Fruit fly (Drosophila melanogaster) whole organism, embryonic: ENCODE measurements around the gene Cdk7.

Experiments used
- BEAF-32 ChIP-seq: fragments of 200-800 bp; sonication (Bioruptor generic); optimal IDR thresholded peaks from 3 replicates; lab custom pipeline; 2017; ENCODE audit warnings: missing biosample characterization, missing genetic modification characterization, mild to moderate bottlenecking, moderate library complexity, missing genetic modification reagents
- CG10267 ChIP-seq: fragments of 200-800 bp; sonication (Bioruptor generic); optimal IDR thresholded peaks from 2 replicates; lab custom pipeline; 2018; ENCODE audit warnings: missing biosample characterization, mild to moderate bottlenecking, missing genetic modification characterization, moderate library complexity
- CG11456 ChIP-seq: fragments of 200-800 bp; sonication (Bioruptor generic); IDR thresholded peaks from 3 replicates; pipeline ENCODE4 v1.3.6; 2022; ENCODE audit warnings: missing biosample characterization, missing genetic modification characterization
- CG11504 ChIP-seq: fragments of 200-800 bp; sonication (Bioruptor generic); optimal IDR thresholded peaks from 3 replicates; lab custom pipeline; 2019; ENCODE audit warnings: missing biosample characterization, mild to moderate bottlenecking, missing genetic modification characterization, moderate library complexity
- CG15514 ChIP-seq: fragments of 200-800 bp; sonication (Bioruptor generic); optimal IDR thresholded peaks from 3 replicates; lab custom pipeline; 2017; ENCODE audit warnings: missing biosample characterization, missing genetic modification characterization, mild to moderate bottlenecking, moderate library complexity, missing genetic modification reagents
- CG16813 ChIP-seq: fragments of 200-800 bp; sonication (Bioruptor generic); IDR thresholded peaks from 3 replicates; pipeline ENCODE4 v1.3.6; 2022; ENCODE audit warnings: missing biosample characterization, missing genetic modification characterization; ENCODE audit not compliant: partially characterized antibody
- CG17328 ChIP-seq: fragments of 200-800 bp; sonication (Bioruptor generic); IDR thresholded peaks from 2 replicates; pipeline ENCODE4 v1.3.6; 2022; ENCODE audit warnings: missing biosample characterization, missing genetic modification characterization
- CG18011 ChIP-seq: fragments of 200-800 bp; sonication (Bioruptor generic); optimal IDR thresholded peaks from 2 replicates; lab custom pipeline; 2017; ENCODE audit warnings: missing biosample characterization, missing genetic modification characterization, mild to moderate bottlenecking, moderate library complexity, missing genotype
- CG30403 ChIP-seq: fragments of 200-800 bp; sonication (Bioruptor generic); optimal IDR thresholded peaks from 3 replicates; lab custom pipeline; 2016; ENCODE audit warnings: missing biosample characterization, missing genetic modification characterization
- CG3163 ChIP-seq: fragments of 200-800 bp; sonication (Bioruptor generic); optimal IDR thresholded peaks from 3 replicates; lab custom pipeline; 2016; ENCODE audit warnings: missing biosample characterization, missing genetic modification characterization
- CG32772 ChIP-seq: fragments of 200-800 bp; sonication (Bioruptor generic); IDR thresholded peaks from 2 replicates; pipeline ENCODE4 v1.3.6; 2022; ENCODE audit warnings: missing biosample characterization, missing genetic modification characterization
- CG3995 ChIP-seq: fragments of 200-800 bp; sonication (Bioruptor generic); optimal IDR thresholded peaks from 3 replicates; lab custom pipeline; 2016; ENCODE audit warnings: missing biosample characterization, missing genetic modification characterization
- CG6791 ChIP-seq: fragments of 200-800 bp; sonication (Bioruptor generic); IDR thresholded peaks from 3 replicates; pipeline ENCODE4 v1.3.6; 2022; ENCODE audit warnings: missing biosample characterization, missing genetic modification characterization; ENCODE audit not compliant: partially characterized antibody
- CG8089 ChIP-seq: fragments of 200-800 bp; sonication (Bioruptor generic); optimal IDR thresholded peaks from 3 replicates; lab custom pipeline; 2016; ENCODE audit warnings: missing biosample characterization, missing genetic modification characterization
- CG8359 ChIP-seq: fragments of 200-800 bp; sonication (Bioruptor generic); optimal IDR thresholded peaks from 2 replicates; lab custom pipeline; 2017; ENCODE audit warnings: missing biosample characterization, mild to moderate bottlenecking, missing genetic modification characterization, borderline replicate concordance
- CG9817 ChIP-seq: fragments of 200-800 bp; sonication (Bioruptor generic); optimal IDR thresholded peaks from 2 replicates; lab custom pipeline; 2018; ENCODE audit warnings: missing biosample characterization, mild to moderate bottlenecking, missing genetic modification characterization, moderate library complexity
- Chrac-16 ChIP-seq: fragments of 200-800 bp; sonication (Bioruptor generic); optimal IDR thresholded peaks from 3 replicates; lab custom pipeline; 2016; ENCODE audit warnings: missing biosample characterization, missing genetic modification characterization
- D19A ChIP-seq: fragments of 200-800 bp; optimal IDR thresholded peaks from 3 replicates; lab custom pipeline; 2019; ENCODE audit warnings: missing biosample characterization, mild to moderate bottlenecking, missing genetic modification characterization, moderate library complexity
- Dip3 ChIP-seq: fragments of 200-800 bp; sonication (Bioruptor generic); optimal IDR thresholded peaks from 3 replicates; lab custom pipeline; 2016; ENCODE audit warnings: missing biosample characterization, missing genetic modification characterization
- Doc3 ChIP-seq: fragments of 200-800 bp; sonication (Bioruptor generic); IDR thresholded peaks from 3 replicates; pipeline ENCODE4 v1.3.6; 2022; ENCODE audit warnings: missing biosample characterization, missing genetic modification characterization; ENCODE audit not compliant: partially characterized antibody
- HLH4C ChIP-seq: fragments of 200-800 bp; sonication (Bioruptor generic); IDR thresholded peaks from 3 replicates; pipeline ENCODE4 v1.3.6; 2022; ENCODE audit warnings: missing biosample characterization, missing genetic modification characterization; ENCODE audit not compliant: partially characterized antibody
- Lhr ChIP-seq: fragments of 200-800 bp; sonication (Bioruptor generic); optimal IDR thresholded peaks from 3 replicates; lab custom pipeline; 2017; ENCODE audit warnings: mild to moderate bottlenecking, missing biosample characterization, missing genetic modification reagents, missing genetic modification characterization
- Sry-β ChIP-seq: fragments of 200-800 bp; sonication (Bioruptor generic); optimal IDR thresholded peaks from 2 replicates; lab custom pipeline; 2018; ENCODE audit warnings: missing biosample characterization, mild to moderate bottlenecking, missing genetic modification characterization, moderate library complexity
- Sry-δ ChIP-seq: fragments of 200-800 bp; sonication (Bioruptor generic); optimal IDR thresholded peaks from 2 replicates; lab custom pipeline; 2016; ENCODE audit warnings: missing biosample characterization, missing genetic modification characterization
- Stat92E ChIP-seq, 3 experiments: fragments of >200 bp in 2 of 3; fragments of 200-800 bp in 1 of 3; sonication (Bioruptor generic) in 1 of 3; optimal IDR thresholded peaks; 2 replicates each; lab custom pipeline; 2017 to 2019; ENCODE audit warnings: missing biosample characterization in 3 of 3, missing genetic modification characterization in 3 of 3, mild to moderate bottlenecking in 1 of 3, moderate library complexity in 1 of 3
- Xbp1 ChIP-seq: fragments of 200-800 bp; sonication (Bioruptor generic); optimal IDR thresholded peaks from 3 replicates; lab custom pipeline; 2016; ENCODE audit warnings: missing biosample characterization, mild to moderate bottlenecking, missing genetic modification characterization
- amos ChIP-seq: fragments of 200-800 bp; sonication (Bioruptor generic); IDR thresholded peaks from 2 replicates; pipeline ENCODE4 v1.3.6; 2022; ENCODE audit warnings: missing biosample characterization, missing genetic modification characterization; ENCODE audit not compliant: partially characterized antibody
- chinmo ChIP-seq: fragments of 200-800 bp; sonication (Bioruptor generic); IDR thresholded peaks from 4 replicates; pipeline ENCODE4 v1.3.6; 2022; ENCODE audit warnings: missing biosample characterization, missing genetic modification characterization; ENCODE audit not compliant: partially characterized antibody
- corto ChIP-seq: fragments of 200-800 bp; sonication (Bioruptor generic); optimal IDR thresholded peaks from 2 replicates; lab custom pipeline; 2016; ENCODE audit warnings: missing biosample characterization, mild to moderate bottlenecking, missing genetic modification characterization, moderate library complexity
- crp ChIP-seq, 2 experiments: fragments of 200-800 bp; sonication (Bioruptor generic); optimal IDR thresholded peaks; 2 replicates in 1 of 2; 3 replicates in 1 of 2; lab custom pipeline; 2017; ENCODE audit warnings: missing biosample characterization in 2 of 2, missing genetic modification characterization in 2 of 2, mild to moderate bottlenecking in 1 of 2, moderate library complexity in 1 of 2
- dan ChIP-seq: fragments of 200-800 bp; sonication (Bioruptor generic); IDR thresholded peaks from 2 replicates; pipeline ENCODE4 v1.3.6; 2022; ENCODE audit warnings: missing biosample characterization, missing genetic modification characterization
- disco-r ChIP-seq: fragments of 200-800 bp; sonication (Bioruptor generic); optimal IDR thresholded peaks from 2 replicates; lab custom pipeline; 2016; ENCODE audit warnings: missing biosample characterization, missing genetic modification characterization
- dm ChIP-seq: fragments of 200-800 bp; sonication (Bioruptor generic); optimal IDR thresholded peaks from 3 replicates; lab custom pipeline; 2016; ENCODE audit warnings: missing biosample characterization, missing genetic modification characterization
- gfzf ChIP-seq: fragments of 200-800 bp; sonication (Bioruptor generic); optimal IDR thresholded peaks from 2 replicates; lab custom pipeline; 2016; ENCODE audit warnings: missing biosample characterization, mild to moderate bottlenecking, missing genetic modification characterization, moderate library complexity
- gro ChIP-seq: fragments of 200-800 bp; sonication (Bioruptor generic); optimal IDR thresholded peaks from 2 replicates; lab custom pipeline; 2016; ENCODE audit warnings: missing biosample characterization, missing genetic modification characterization
- insv ChIP-seq, 2 experiments: fragments of 200-800 bp; sonication (Bioruptor generic); optimal IDR thresholded peaks; 3 replicates each; lab custom pipeline; 2016 to 2018; ENCODE audit warnings: missing biosample characterization in 2 of 2, missing genetic modification characterization in 2 of 2
- lilli ChIP-seq: fragments of 200-800 bp; sonication (Bioruptor generic); optimal IDR thresholded peaks from 3 replicates; lab custom pipeline; 2016; ENCODE audit warnings: missing biosample characterization, missing genetic modification characterization
- lmd ChIP-seq: fragments of 200-800 bp; sonication (Bioruptor generic); IDR thresholded peaks from 2 replicates; pipeline ENCODE4 v1.3.6; 2022; ENCODE audit warnings: missing biosample characterization, missing genetic modification characterization
- nmo ChIP-seq: fragments of 200-800 bp; sonication (Bioruptor generic); optimal IDR thresholded peaks from 2 replicates; lab custom pipeline; 2018; ENCODE audit warnings: missing biosample characterization, mild to moderate bottlenecking, missing genetic modification characterization, moderate library complexity
- pzg ChIP-seq: fragments of 200-800 bp; sonication (Bioruptor generic); optimal IDR thresholded peaks from 3 replicates; lab custom pipeline; 2018; ENCODE audit warnings: missing biosample characterization, mild to moderate bottlenecking, missing genetic modification characterization, moderate library complexity
- row ChIP-seq: fragments of 200-800 bp; sonication (Bioruptor generic); IDR thresholded peaks from 3 replicates; pipeline ENCODE4 v1.3.6; 2022; ENCODE audit warnings: missing biosample characterization, missing genetic modification characterization
- sd ChIP-seq: fragments of 200-800 bp; sonication (Bioruptor generic); optimal IDR thresholded peaks from 3 replicates; lab custom pipeline; 2018; ENCODE audit warnings: missing biosample characterization, mild to moderate bottlenecking, missing genetic modification characterization, moderate library complexity
- stwl ChIP-seq: fragments of 200-800 bp; sonication (Bioruptor generic); optimal IDR thresholded peaks from 3 replicates; lab custom pipeline; 2018; ENCODE audit warnings: missing biosample characterization, mild to moderate bottlenecking, missing genetic modification characterization, moderate library complexity
- tin ChIP-seq: fragments of 200-800 bp; sonication (Bioruptor generic); optimal IDR thresholded peaks from 3 replicates; lab custom pipeline; 2016; ENCODE audit warnings: missing biosample characterization, missing genetic modification characterization
- vvl ChIP-seq: fragments of 200-800 bp; sonication (Bioruptor generic); IDR thresholded peaks from 2 replicates; pipeline ENCODE4 v1.3.6; 2022; ENCODE audit warnings: missing biosample characterization, missing genetic modification characterization
- zen ChIP-seq: fragments of 200-800 bp; sonication (Bioruptor generic); optimal IDR thresholded peaks from 3 replicates; lab custom pipeline; 2018; ENCODE audit warnings: missing biosample characterization, mild to moderate bottlenecking, missing genetic modification characterization, moderate library complexity
- zen2 ChIP-seq: fragments of 200-800 bp; sonication (Bioruptor generic); IDR thresholded peaks from 3 replicates; pipeline ENCODE4 v1.3.6; 2022; ENCODE audit warnings: missing biosample characterization, missing genetic modification characterization; ENCODE audit not compliant: partially characterized antibody

Gene Cdk7

dm6 chrX:5332259-5332862 is 23.6 kb upstream of the Cdk7 start, which contains the start of gene CanB (continued):
- TF ChIP-seq pzg (peak; percentile 29), CG8089 (GFP tag; lab: Kevin White, UChicago) (no peak), sd (tag; lab: Kevin White, UChicago) (peak; percentile 26), CG18011 (GFP tag; lab: Kevin White, UChicago) (no peak), CG32772 (GFP tag; lab: Robert Waterston, UW) (no peak), CG10267 (peak; percentile 20), CG6791 (GFP tag; lab: Robert Waterston, UW) (peak; percentile 74), corto (GFP tag; lab: Kevin White, UChicago) (no peak), CG11456 (GFP tag; lab: Robert Waterston, UW) (0 out of 3 replicates have a peak, but pooled peaks have one; percentile 64), CG30403 (peak; percentile 26), amos (GFP tag; lab: Robert Waterston, UW) (peak; percentile 73), stwl (peak; percentile 42), CG17328 (GFP tag; lab: Robert Waterston, UW) (0 out of 2 replicates have a peak, but pooled peaks have one; percentile 35), Stat92E (GFP tag; optimal IDR thresholded peaks at IDR 0.05; lab: Kevin White, UChicago) (no peak), row (GFP tag; lab: Robert Waterston, UW) (peak; percentile 78), lilli (GFP tag; lab: Kevin White, UChicago) (peak; percentile 16), CG9817 (tag; lab: Kevin White, UChicago) (peak; percentile 5), Doc3 (GFP tag; lab: Robert Waterston, UW) (peak; percentile 55; the same call in 2 of the 3 replicates), zen (tag; lab: Kevin White, UChicago) (peak; percentile 57), BEAF-32 (GFP tag; lab: Kevin White, UChicago) (peak; percentile 74), CG15514 (peak; percentile 34), Chrac-16 (GFP tag; lab: Kevin White, UChicago) (no peak), dm (GFP tag; lab: Kevin White, UChicago) (no peak), chinmo (GFP tag; lab: Robert Waterston, UW) (0 out of 4 replicates have a peak, but pooled peaks have one; percentile 33), CG3995 (GFP tag; lab: Kevin White, UChicago) (peak; percentile 38), nmo (peak; percentile 28), Lhr (GFP tag; lab: Kevin White, UChicago) (peak; percentile 48), vvl (GFP tag; lab: Robert Waterston, UW) (0 out of 2 replicates have a peak, but pooled peaks have one; percentile 31), crp (GFP tag; optimal IDR thresholded peaks at IDR 0.05; lab: Kevin White, UChicago) (peak in 1 of 2 experiments; percentile 46), Sry-β (no peak), HLH4C (GFP tag; lab: Robert Waterston, UW) (peak; percentile 45; the same call in 2 of the 3 replicates), gfzf (GFP tag; lab: Kevin White, UChicago) (peak; percentile 68), CG16813 (GFP tag; lab: Robert Waterston, UW) (peak; percentile 75), CG11504 (tag; lab: Kevin White, UChicago) (peak; percentile 17), lmd (GFP tag; lab: Robert Waterston, UW) (0 out of 2 replicates have a peak, but pooled peaks have one; percentile 10), tin (peak; percentile 28), zen2 (GFP tag; lab: Robert Waterston, UW) (peak; percentile 24; the same call in 1 of the 3 replicates), dan (GFP tag; lab: Robert Waterston, UW) (no peak), insv (GFP tag; optimal IDR thresholded peaks at IDR 0.05; lab: Kevin White, UChicago) (no peak), CG8359 (GFP tag; lab: Kevin White, UChicago) (no peak), Xbp1 (peak; percentile 19), disco-r (GFP tag; lab: Kevin White, UChicago) (no peak), Sry-δ (GFP tag; lab: Kevin White, UChicago) (peak; percentile 82), gro (GFP tag; lab: Kevin White, UChicago) (peak; percentile 31), CG3163 (GFP tag; lab: Kevin White, UChicago) (peak; percentile 2), Dip3 (GFP tag; lab: Kevin White, UChicago) (no peak), D19A (tag; lab: Kevin White, UChicago) (no peak)
